Worm (Caenorhabditis elegans): Measurements from ENCODE around the gene zhit-2.

DNA sequence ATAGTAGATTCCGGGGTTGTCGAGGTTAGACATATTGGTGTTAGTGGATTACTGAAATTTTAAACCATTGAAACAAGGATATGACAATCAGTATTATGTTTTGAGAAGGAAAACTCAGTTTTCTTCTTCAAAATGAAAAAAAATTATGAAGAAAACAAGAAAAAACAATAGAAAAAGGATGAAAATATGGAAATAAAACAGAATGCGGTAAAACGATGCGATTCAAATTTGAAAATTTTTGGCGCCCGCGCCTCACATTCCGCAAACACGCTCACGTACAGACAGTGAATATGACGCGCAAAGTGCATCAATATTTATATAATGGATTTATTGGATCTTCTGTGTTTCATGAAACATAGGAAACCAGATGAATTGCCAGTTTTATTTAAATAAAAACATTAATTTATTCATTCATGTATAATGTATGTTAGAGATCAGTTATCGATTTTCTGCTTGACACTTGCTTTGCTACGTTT lies 47.1 kb upstream of the zhit-2 start, which contains the start of gene mcm-5:
- no peak for TF ChIP-seq flt-1 (GFP tag; IDR thresholded peaks at IDR 0.05)
- TF ChIP-seq tab-1 (GFP tag; IDR thresholded peaks at IDR 0.05): no peak

Data from whole organism, midembryonic.